Worm (Caenorhabditis elegans) whole organism, L2 larva: ENCODE results near the gene dpy-23.

Experiments
- ZK546.5 ChIP-seq: sonication (generic microtip); optimal IDR thresholded peaks from 2 replicates; lab custom pipeline; 2017; ENCODE audit warnings: missing biosample characterization, missing genetic modification characterization
- ama-1 ChIP-seq: fragments of 150-350 bp; optimal IDR thresholded peaks from 2 replicates; lab custom pipeline; 2018; ENCODE audit warnings: inconsistent platforms
- blmp-1 ChIP-seq: sonication (generic microtip); optimal IDR thresholded peaks from 2 replicates; lab custom pipeline; 2017; ENCODE audit warnings: missing genetic modification characterization, mild to moderate bottlenecking, missing compliant biosample characterization, antibody characterized with exemption, moderate library complexity; ENCODE audit not compliant: insufficient read depth
- ceh-82 ChIP-seq: fragments of 150-350 bp; optimal IDR thresholded peaks from 2 replicates; lab custom pipeline; 2014; ENCODE audit warnings: missing biosample characterization, missing genetic modification characterization
- elt-3 ChIP-seq: sonication (generic microtip); optimal IDR thresholded peaks from 2 replicates; lab custom pipeline; 2017; ENCODE audit warnings: missing biosample characterization, missing genetic modification characterization
- fos-1 ChIP-seq: fragments of 150-350 bp; optimal IDR thresholded peaks from 2 replicates; lab custom pipeline; 2014; ENCODE audit warnings: missing biosample characterization, missing genetic modification characterization
- nhr-12 ChIP-seq: fragments of 150-350 bp; optimal IDR thresholded peaks from 2 replicates; lab custom pipeline; 2014; ENCODE audit warnings: missing biosample characterization, missing genetic modification characterization
- nhr-237 ChIP-seq: fragments of 150-350 bp; optimal IDR thresholded peaks from 2 replicates; lab custom pipeline; 2014; ENCODE audit warnings: missing biosample characterization, missing genetic modification characterization
- nhr-25 ChIP-seq: fragments of 150-350 bp; sonication (generic microtip); optimal IDR thresholded peaks from 3 replicates; lab custom pipeline; 2014; ENCODE audit warnings: missing biosample characterization, missing genetic modification characterization
- unc-55 ChIP-seq: fragments of 150-350 bp; sonication (generic microtip); optimal IDR thresholded peaks from 3 replicates; lab custom pipeline; 2014; ENCODE audit warnings: missing biosample characterization, missing genetic modification reagents, missing genetic modification characterization
- unc-62 ChIP-seq: fragments of 150-350 bp; optimal IDR thresholded peaks from 2 replicates; lab custom pipeline; 2014; ENCODE audit warnings: missing biosample characterization, missing genetic modification reagents, missing genetic modification characterization
- ztf-4 ChIP-seq: fragments of 150-350 bp; optimal IDR thresholded peaks from 2 replicates; lab custom pipeline; 2014; ENCODE audit warnings: missing biosample characterization, missing genetic modification characterization

DNA sequence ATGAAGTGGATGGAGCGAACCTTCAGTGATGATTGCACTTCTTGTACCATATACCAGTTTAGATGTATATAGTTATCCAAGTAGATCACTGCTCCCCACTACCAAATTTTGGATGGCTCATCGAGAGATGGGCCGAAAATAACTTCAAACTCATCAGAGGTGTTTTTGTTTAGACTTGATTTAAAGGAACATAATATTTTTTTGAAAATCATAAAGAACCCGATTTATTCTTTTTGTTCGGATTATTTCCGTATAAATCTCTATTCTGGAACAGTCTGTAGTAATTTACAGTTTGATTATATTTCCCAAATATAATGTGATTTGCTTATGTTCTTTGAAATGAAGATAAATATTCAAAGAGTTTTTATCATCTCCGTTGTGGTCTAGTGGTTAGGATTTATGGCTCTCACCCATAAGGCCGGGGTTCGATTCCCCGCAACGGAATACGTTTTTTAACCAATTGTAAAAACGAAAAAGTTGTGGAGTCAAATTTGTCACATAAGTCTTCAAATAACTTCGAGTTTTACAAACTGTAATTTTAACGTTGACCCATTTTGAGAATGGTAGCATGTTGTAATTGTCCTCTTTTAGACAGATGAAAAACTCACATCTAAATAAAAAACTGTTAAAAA lies 21.2 kb downstream of the dpy-23 start:
- TF ChIP-seq blmp-1 (tag; lab: Kevin White, UChicago): no peak
- no peak for TF ChIP-seq elt-3 (tag; lab: Kevin White, UChicago)
- no peak for TF ChIP-seq ama-1
- TF ChIP-seq ztf-4 (tag; lab: Kevin White, UChicago): no peak
- TF ChIP-seq unc-55: no peak
- TF ChIP-seq fos-1 (tag; lab: Kevin White, UChicago): no peak
- TF ChIP-seq ceh-82 (tag; lab: Kevin White, UChicago): no peak
- TF ChIP-seq ZK546.5 (tag; lab: Kevin White, UChicago): no peak
- no peak for TF ChIP-seq unc-62
- no peak for TF ChIP-seq nhr-237 (tag; lab: Kevin White, UChicago)
- TF ChIP-seq nhr-25 (tag; lab: Kevin White, UChicago): no peak
- no peak for TF ChIP-seq nhr-12 (tag; lab: Kevin White, UChicago)
